Worm (Caenorhabditis elegans) whole organism, L2 larva: ENCODE results near the gene pals-39.

Experiments
- ceh-82 ChIP-seq: fragments of 150-350 bp; optimal IDR thresholded peaks from 2 replicates; lab custom pipeline; 2014; ENCODE audit warnings: missing biosample characterization, missing genetic modification characterization
- lin-39 ChIP-seq: fragments of 150-350 bp; optimal IDR thresholded peaks from 2 replicates; lab custom pipeline; 2014; ENCODE audit warnings: missing biosample characterization, missing genetic modification reagents, missing genetic modification characterization
- nhr-10 ChIP-seq: sonication (generic microtip); optimal IDR thresholded peaks from 2 replicates; lab custom pipeline; 2017; ENCODE audit warnings: missing biosample characterization, missing genetic modification characterization
- nhr-23 ChIP-seq: fragments of 150-350 bp; optimal IDR thresholded peaks from 2 replicates; lab custom pipeline; 2014; ENCODE audit warnings: missing biosample characterization, missing genetic modification reagents, missing genetic modification characterization
- sma-9 ChIP-seq, 2 experiments: fragments of 150-350 bp in 1 of 2; sonication (generic microtip) in 1 of 2; optimal IDR thresholded peaks; 2 replicates each; lab custom pipeline; 2014 to 2016; ENCODE audit warnings: missing genetic modification characterization in 2 of 2, mild to moderate bottlenecking in 1 of 2, missing biosample characterization in 1 of 2, missing compliant biosample characterization in 1 of 2, missing genetic modification reagents in 1 of 2, moderate library complexity in 1 of 2
- unc-39 ChIP-seq: fragments of 150-350 bp; optimal IDR thresholded peaks from 2 replicates; lab custom pipeline; 2014; ENCODE audit warnings: missing biosample characterization, missing genetic modification characterization

- TF ChIP-seq unc-39 (tag; lab: Kevin White, UChicago) (no peak), nhr-10 (tag; lab: Kevin White, UChicago) (no peak), sma-9 (GFP tag; optimal IDR thresholded peaks at IDR 0.05; lab: Kevin White, UChicago) (no peak), sma-9 (tag; optimal IDR thresholded peaks at IDR 0.05; lab: Kevin White, UChicago) (no peak), nhr-23 (no peak), lin-39 (tag; lab: Kevin White, UChicago) (no peak), ceh-82 (tag; lab: Kevin White, UChicago) (no peak)
Measured at ce11 chrV:12397545-12397944, 46.1 kb downstream of the pals-39 start, which contains the start of gene K01D12.5.
